Worm (Caenorhabditis elegans) whole organism, L4 larva: ENCODE data around the gene smg-3.

Source experiments
- F26F4.8 ChIP-seq: fragments of 200-800 bp; sonication (Bioruptor generic); conservative IDR thresholded peaks from 2 replicates; pipeline ENCODE4 v1.3.6; 2022; ENCODE audit warnings: missing genetic modification characterization, missing compliant biosample characterization
- Y105C5A.15 ChIP-seq: fragments of 200-800 bp; sonication (Bioruptor generic); IDR thresholded peaks from 2 replicates; pipeline ENCODE4 v1.3.6; 2022; ENCODE audit warnings: missing genetic modification characterization, missing compliant biosample characterization
- arid-1 ChIP-seq: fragments of 200-800 bp; sonication (Bioruptor generic); conservative IDR thresholded peaks from 2 replicates; pipeline ENCODE4 v1.3.6; 2022; ENCODE audit warnings: missing genetic modification reagents, missing genetic modification characterization, missing compliant biosample characterization
- ceh-32 ChIP-seq: sonication (generic microtip); optimal IDR thresholded peaks from 2 replicates; lab custom pipeline; 2016; ENCODE audit warnings: mild to moderate bottlenecking, missing genetic modification characterization, missing compliant biosample characterization; ENCODE audit not compliant: poor library complexity
- dmd-6 ChIP-seq: fragments of 200-800 bp; sonication (Bioruptor generic); IDR thresholded peaks from 2 replicates; pipeline ENCODE4 v1.3.6; 2022; ENCODE audit warnings: missing genetic modification reagents, missing genetic modification characterization, missing compliant biosample characterization
- fos-1 ChIP-seq: fragments of 150-350 bp; optimal IDR thresholded peaks from 2 replicates; lab custom pipeline; 2014; ENCODE audit warnings: missing biosample characterization, missing genetic modification characterization
- nhr-28 ChIP-seq: fragments of 150-350 bp; optimal IDR thresholded peaks from 2 replicates; lab custom pipeline; 2014; ENCODE audit warnings: missing biosample characterization, missing genetic modification characterization
- snpc-4 ChIP-seq: fragments of 150-350 bp; optimal IDR thresholded peaks from 2 replicates; lab custom pipeline; 2014; ENCODE audit warnings: missing biosample characterization, missing genetic modification characterization
- unc-39 ChIP-seq: sonication (generic microtip); optimal IDR thresholded peaks from 2 replicates; lab custom pipeline; 2017; ENCODE audit warnings: missing biosample characterization, missing genetic modification characterization

DNA sequence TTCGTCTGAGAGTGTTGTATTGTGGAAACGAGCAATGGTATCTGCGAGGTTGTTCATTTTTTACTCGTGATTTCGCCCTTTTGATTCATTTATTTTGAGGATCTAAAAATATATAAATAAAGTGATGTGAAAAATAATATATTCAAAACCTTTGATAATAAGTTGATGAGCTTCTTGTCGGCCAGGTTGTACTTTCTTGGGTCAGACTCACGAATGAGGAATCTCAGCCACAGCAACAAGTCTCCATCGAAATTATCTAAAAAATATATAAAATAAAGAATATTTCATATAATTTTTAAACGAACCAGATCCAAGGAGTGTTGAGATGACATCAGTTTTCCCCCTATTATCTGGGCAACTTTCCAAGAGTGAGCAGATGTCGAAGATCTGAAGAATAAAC is 30.5 kb downstream of the smg-3 start, which contains the start of gene Y73B6BL.288:
- TF ChIP-seq nhr-28 (tag; lab: Kevin White, UChicago) (no peak), Y105C5A.15 (GFP tag; lab: Robert Waterston, UW) (no peak), unc-39 (tag; lab: Kevin White, UChicago) (no peak), fos-1 (tag; lab: Kevin White, UChicago) (no peak), ceh-32 (tag; lab: Kevin White, UChicago) (no peak), snpc-4 (tag; lab: Kevin White, UChicago) (no peak), F26F4.8 (GFP tag; lab: Robert Waterston, UW) (no peak), dmd-6 (GFP tag; lab: Robert Waterston, UW) (no peak), arid-1 (GFP tag; lab: Robert Waterston, UW) (no peak)
